Fruit fly (Drosophila melanogaster) whole organism, prepupa: Measurements from ENCODE around the gene Tmhs.

Experiments used
- CG10631 ChIP-seq: fragments of 200-800 bp; sonication (Bioruptor generic); optimal IDR thresholded peaks from 2 replicates; lab custom pipeline; 2016; ENCODE audit warnings: missing biosample characterization, missing genetic modification characterization
- CG10669 ChIP-seq: fragments of 200-800 bp; sonication (Bioruptor generic); optimal IDR thresholded peaks from 3 replicates; lab custom pipeline; 2018; ENCODE audit warnings: missing biosample characterization, mild to moderate bottlenecking, missing genetic modification characterization, moderate library complexity
- CG11294 ChIP-seq: fragments of 200-800 bp; sonication (Bioruptor generic); IDR thresholded peaks from 2 replicates; pipeline ENCODE4 v1.3.6; 2022; ENCODE audit warnings: missing biosample characterization, missing genetic modification characterization
- CG11762 ChIP-seq: fragments of 200-800 bp; sonication (Bioruptor generic); optimal IDR thresholded peaks from 3 replicates; lab custom pipeline; 2016; ENCODE audit warnings: missing biosample characterization, missing genetic modification characterization; ENCODE audit not compliant: insufficient read depth
- CG11902 ChIP-seq: fragments of 200-800 bp; sonication (Bioruptor generic); optimal IDR thresholded peaks from 3 replicates; lab custom pipeline; 2016; ENCODE audit warnings: missing biosample characterization, missing genetic modification characterization
- CG1621 ChIP-seq: fragments of 200-800 bp; sonication (Bioruptor generic); optimal IDR thresholded peaks from 3 replicates; lab custom pipeline; 2018; ENCODE audit warnings: missing biosample characterization, mild to moderate bottlenecking, missing genetic modification characterization
- CG16779 ChIP-seq: fragments of 200-800 bp; sonication (Bioruptor generic); optimal IDR thresholded peaks from 3 replicates; lab custom pipeline; 2017; ENCODE audit warnings: missing biosample characterization, mild to moderate bottlenecking, missing genetic modification characterization
- CG32006 ChIP-seq: fragments of 200-800 bp; sonication (Bioruptor generic); optimal IDR thresholded peaks from 3 replicates; lab custom pipeline; 2017; ENCODE audit warnings: missing biosample characterization, mild to moderate bottlenecking, missing genetic modification characterization
- CG34406 ChIP-seq: fragments of 200-800 bp; sonication (Bioruptor generic); optimal IDR thresholded peaks from 3 replicates; lab custom pipeline; 2016; ENCODE audit warnings: missing biosample characterization, missing genetic modification characterization
- CG3919 ChIP-seq: fragments of 200-800 bp; sonication (Bioruptor generic); optimal IDR thresholded peaks from 3 replicates; lab custom pipeline; 2016; ENCODE audit warnings: missing biosample characterization, missing genetic modification characterization
- CG4318 ChIP-seq: fragments of 200-800 bp; sonication (Bioruptor generic); optimal IDR thresholded peaks from 3 replicates; lab custom pipeline; 2017; ENCODE audit warnings: missing biosample characterization, mild to moderate bottlenecking, missing genetic modification characterization
- CG6163 ChIP-seq: fragments of 200-800 bp; sonication (Bioruptor generic); IDR thresholded peaks from 3 replicates; pipeline ENCODE4 v1.3.6; 2022; ENCODE audit warnings: missing biosample characterization, missing genetic modification characterization
- CG6276 ChIP-seq: fragments of 200-800 bp; sonication (Bioruptor generic); optimal IDR thresholded peaks from 2 replicates; lab custom pipeline; 2017; ENCODE audit warnings: missing biosample characterization, mild to moderate bottlenecking, missing genetic modification characterization
- CG6792 ChIP-seq: fragments of 200-800 bp; sonication (Bioruptor generic); optimal IDR thresholded peaks from 3 replicates; lab custom pipeline; 2016; ENCODE audit warnings: missing biosample characterization, missing genetic modification characterization
- CG6808 ChIP-seq: fragments of 200-800 bp; sonication (Bioruptor generic); optimal IDR thresholded peaks from 3 replicates; lab custom pipeline; 2017; ENCODE audit warnings: missing biosample characterization, missing genetic modification characterization, mild to moderate bottlenecking, moderate library complexity, missing genetic modification reagents
- CG6854 ChIP-seq: fragments of 200-800 bp; sonication (Bioruptor generic); optimal IDR thresholded peaks from 2 replicates; lab custom pipeline; 2017; ENCODE audit warnings: missing biosample characterization, mild to moderate bottlenecking, missing genetic modification characterization
- CG7368 ChIP-seq: fragments of 200-800 bp; sonication (Bioruptor generic); optimal IDR thresholded peaks from 3 replicates; lab custom pipeline; 2016; ENCODE audit warnings: missing biosample characterization, missing genetic modification characterization
- CG8319 ChIP-seq: fragments of 200-800 bp; sonication (Bioruptor generic); optimal IDR thresholded peaks from 3 replicates; lab custom pipeline; 2016; ENCODE audit warnings: missing biosample characterization, missing genetic modification characterization
- CG8632 ChIP-seq: fragments of 200-800 bp; sonication (Bioruptor generic); optimal IDR thresholded peaks from 3 replicates; lab custom pipeline; 2016; ENCODE audit warnings: missing biosample characterization, missing genetic modification characterization
- Eip75B ChIP-seq: fragments of 200-800 bp; sonication (Bioruptor generic); optimal IDR thresholded peaks from 3 replicates; lab custom pipeline; 2016; ENCODE audit warnings: missing biosample characterization, missing genetic modification characterization
- Eip93F ChIP-seq: fragments of 200-800 bp; sonication (Bioruptor generic); optimal IDR thresholded peaks from 2 replicates; lab custom pipeline; 2016; ENCODE audit warnings: missing biosample characterization, mild to moderate bottlenecking, missing genetic modification characterization
- Ets21C ChIP-seq: fragments of 200-800 bp; sonication (Bioruptor generic); optimal IDR thresholded peaks from 3 replicates; lab custom pipeline; 2016; ENCODE audit warnings: missing biosample characterization, missing genetic modification characterization
- Ets96B ChIP-seq: fragments of 200-800 bp; optimal IDR thresholded peaks from 2 replicates; lab custom pipeline; 2019; ENCODE audit warnings: missing biosample characterization, mild to moderate bottlenecking, missing genetic modification characterization, moderate library complexity
- Gug ChIP-seq: fragments of 200-800 bp; sonication (Bioruptor generic); IDR thresholded peaks from 2 replicates; pipeline ENCODE4 v1.3.6; 2022; ENCODE audit warnings: missing biosample characterization, missing genetic modification characterization
- Hr38 ChIP-seq: sonication (Bioruptor generic); optimal IDR thresholded peaks from 2 replicates; lab custom pipeline; 2016; ENCODE audit warnings: missing biosample characterization, missing genetic modification characterization
- Hr39 ChIP-seq: fragments of 200-800 bp; sonication (Bioruptor generic); optimal IDR thresholded peaks from 2 replicates; lab custom pipeline; 2016; ENCODE audit warnings: missing biosample characterization, missing genetic modification characterization
- Hr4 ChIP-seq: fragments of 200-800 bp; sonication (Bioruptor generic); optimal IDR thresholded peaks from 3 replicates; lab custom pipeline; 2016; ENCODE audit warnings: missing biosample characterization, missing genetic modification characterization
- Lpt ChIP-seq: fragments of 200-800 bp; sonication (Bioruptor generic); optimal IDR thresholded peaks from 3 replicates; lab custom pipeline; 2016; ENCODE audit warnings: missing biosample characterization, missing genetic modification characterization
- Met ChIP-seq: fragments of 200-800 bp; sonication (Bioruptor generic); optimal IDR thresholded peaks from 3 replicates; lab custom pipeline; 2016; ENCODE audit warnings: missing biosample characterization, missing genetic modification characterization
- Smox ChIP-seq: fragments of 200-800 bp; sonication (Bioruptor generic); optimal IDR thresholded peaks from 3 replicates; lab custom pipeline; 2016; ENCODE audit warnings: missing biosample characterization, missing genetic modification characterization
- Sox102F ChIP-seq: fragments of 200-800 bp; sonication (Bioruptor generic); optimal IDR thresholded peaks from 2 replicates; lab custom pipeline; 2016; ENCODE audit warnings: missing biosample characterization, mild to moderate bottlenecking, missing genetic modification characterization
- Sox14 ChIP-seq: fragments of 200-800 bp; sonication (Bioruptor generic); optimal IDR thresholded peaks from 3 replicates; lab custom pipeline; 2016; ENCODE audit warnings: missing biosample characterization, missing genetic modification characterization
- Sox15 ChIP-seq: fragments of 200-800 bp; sonication (Bioruptor generic); optimal IDR thresholded peaks from 3 replicates; lab custom pipeline; 2016; ENCODE audit warnings: missing biosample characterization, missing genetic modification characterization
- achi ChIP-seq: fragments of 200-800 bp; sonication (Bioruptor generic); optimal IDR thresholded peaks from 3 replicates; lab custom pipeline; 2016; ENCODE audit warnings: missing biosample characterization, missing genetic modification characterization
- dsx ChIP-seq: fragments of 200-800 bp; optimal IDR thresholded peaks from 3 replicates; lab custom pipeline; 2019; ENCODE audit warnings: missing biosample characterization, mild to moderate bottlenecking, missing genetic modification characterization, moderate library complexity; ENCODE audit not compliant: poor library complexity, severe bottlenecking
- eg ChIP-seq: fragments of 200-800 bp; sonication (Bioruptor generic); IDR thresholded peaks from 3 replicates; pipeline ENCODE4 v1.3.6; 2022; ENCODE audit warnings: missing biosample characterization, missing genetic modification characterization
- esn ChIP-seq: fragments of 200-800 bp; sonication (Bioruptor generic); optimal IDR thresholded peaks from 2 replicates; lab custom pipeline; 2016; ENCODE audit warnings: missing biosample characterization, mild to moderate bottlenecking, missing genetic modification characterization, moderate library complexity
- fd59A ChIP-seq: fragments of 200-800 bp; sonication (Bioruptor generic); optimal IDR thresholded peaks from 2 replicates; lab custom pipeline; 2017; ENCODE audit warnings: missing biosample characterization, mild to moderate bottlenecking, missing genetic modification characterization, missing genetic modification reagents
- fd85E ChIP-seq: fragments of 200-800 bp; sonication (Bioruptor generic); optimal IDR thresholded peaks from 3 replicates; lab custom pipeline; 2016; ENCODE audit warnings: missing biosample characterization, missing genetic modification characterization
- fkh ChIP-seq: fragments of 200-800 bp; sonication (Bioruptor generic); optimal IDR thresholded peaks from 3 replicates; lab custom pipeline; 2017; ENCODE audit warnings: missing biosample characterization, mild to moderate bottlenecking, missing genetic modification characterization, moderate library complexity
- lz ChIP-seq: fragments of 200-800 bp; sonication (Bioruptor generic); optimal IDR thresholded peaks from 3 replicates; lab custom pipeline; 2016; ENCODE audit warnings: missing biosample characterization, missing genetic modification characterization
- pdm3 ChIP-seq: fragments of 200-800 bp; sonication (Bioruptor generic); optimal IDR thresholded peaks from 3 replicates; lab custom pipeline; 2016; ENCODE audit warnings: missing biosample characterization, missing genetic modification characterization
- salr ChIP-seq, 2 experiments: fragments of 200-800 bp; sonication (Bioruptor generic); optimal IDR thresholded peaks; 3 replicates each; lab custom pipeline; 2016 to 2018; ENCODE audit warnings: missing biosample characterization in 2 of 2, missing genetic modification characterization in 2 of 2, mild to moderate bottlenecking in 1 of 2
- ss ChIP-seq, 2 experiments: fragments of 200-800 bp; sonication (Bioruptor generic); optimal IDR thresholded peaks; 2 replicates in 1 of 2; 3 replicates in 1 of 2; lab custom pipeline; 2017 to 2018; ENCODE audit warnings: mild to moderate bottlenecking in 2 of 2, missing biosample characterization in 2 of 2, missing genetic modification characterization in 2 of 2, moderate library complexity in 1 of 2
- svp ChIP-seq: fragments of 200-800 bp; sonication (Bioruptor generic); peaks from one replicate; lab custom pipeline; 2016; ENCODE audit warnings: missing biosample characterization, missing genetic modification characterization
- vri ChIP-seq: fragments of 200-800 bp; sonication (Bioruptor generic); optimal IDR thresholded peaks from 3 replicates; lab custom pipeline; 2016; ENCODE audit warnings: missing biosample characterization, mild to moderate bottlenecking, missing genetic modification characterization

The Tmhs gene

dm6 chr3L:1861400-1861793 is 24.1 kb upstream of the Tmhs start (continued):
- no peak for TF ChIP-seq Sox15 (GFP tag; lab: Kevin White, UChicago)
- TF ChIP-seq CG6276 (GFP tag; lab: Kevin White, UChicago): peak; percentile 58
- no peak for TF ChIP-seq Ets21C (GFP tag; lab: Kevin White, UChicago)
- TF ChIP-seq achi (GFP tag; lab: Kevin White, UChicago): no peak
- no peak for TF ChIP-seq CG1621
- no peak for TF ChIP-seq Eip75B (GFP tag; lab: Kevin White, UChicago)
- TF ChIP-seq CG6854: peak; percentile 18
- TF ChIP-seq lz: no peak
- TF ChIP-seq CG11294 (GFP tag; lab: Robert Waterston, UW): no peak
- no peak for TF ChIP-seq Gug (GFP tag; lab: Robert Waterston, UW)
- peak; percentile 48 for TF ChIP-seq CG6808 (GFP tag; lab: Kevin White, UChicago)
- TF ChIP-seq vri (GFP tag; lab: Kevin White, UChicago): peak; percentile 45
- no peak for TF ChIP-seq eg (GFP tag; lab: Robert Waterston, UW)
- no peak for TF ChIP-seq Met
- peak; percentile 69 to 77 for TF ChIP-seq ss (GFP tag; optimal IDR thresholded peaks at IDR 0.05; lab: Kevin White, UChicago)
- TF ChIP-seq Smox (GFP tag; lab: Kevin White, UChicago): no peak
- TF ChIP-seq CG10631: no peak
- TF ChIP-seq CG34406: no peak
- TF ChIP-seq CG11902 (GFP tag; lab: Kevin White, UChicago): no peak
- TF ChIP-seq Hr39 (GFP tag; lab: Kevin White, UChicago): no peak
- TF ChIP-seq pdm3: no peak
- no peak for TF ChIP-seq Lpt
- TF ChIP-seq CG8632 (GFP tag; lab: Kevin White, UChicago): no peak
- TF ChIP-seq dsx (GFP tag; lab: Kevin White, UChicago): peak; percentile 31

dm6 chr3L:1861794-1862447 is 23.5 kb upstream of the Tmhs start, which contains the start of gene Rap1:
Gene Rap1, minus strand, starts transcription at chr3L:1862239.
- TF ChIP-seq CG10669 (peak; percentile 6), Met (peak; percentile 40), CG11762 (GFP tag; lab: Kevin White, UChicago) (no peak), fd59A (GFP tag; lab: Kevin White, UChicago) (no peak), CG16779 (tag; lab: Kevin White, UChicago) (no peak), pdm3 (peak; percentile 42), eg (GFP tag; lab: Robert Waterston, UW) (peak; percentile 56), CG6854 (no peak), CG11902 (GFP tag; lab: Kevin White, UChicago) (peak; percentile 17), achi (GFP tag; lab: Kevin White, UChicago) (peak; percentile 31), CG6808 (GFP tag; lab: Kevin White, UChicago) (peak; percentile 57), Smox (GFP tag; lab: Kevin White, UChicago) (no peak), Sox102F (GFP tag; lab: Kevin White, UChicago) (no peak), fd85E (GFP tag; lab: Kevin White, UChicago) (no peak), salr (GFP tag; optimal IDR thresholded peaks at IDR 0.05; lab: Kevin White, UChicago) (peak in 1 of 2 experiments; percentile 38), vri (GFP tag; lab: Kevin White, UChicago) (no peak), Ets96B (tag; lab: Kevin White, UChicago) (peak; percentile 15), dsx (GFP tag; lab: Kevin White, UChicago) (no peak), CG34406 (no peak), CG6163 (GFP tag; lab: Robert Waterston, UW) (peak; percentile 58; the same call in 1 of the 3 replicates), CG4318 (GFP tag; lab: Kevin White, UChicago) (no peak), Gug (GFP tag; lab: Robert Waterston, UW) (0 out of 2 replicates have a peak, but pooled peaks have one; percentile 9), Lpt (no peak), esn (peak; percentile 56), Eip75B (GFP tag; lab: Kevin White, UChicago) (peak; percentile 53), CG6792 (GFP tag; lab: Kevin White, UChicago) (no peak), CG3919 (GFP tag; lab: Kevin White, UChicago) (peak; percentile 48), Eip93F (GFP tag; lab: Kevin White, UChicago) (peak; percentile 34), lz (peak; percentile 49), ss (GFP tag; optimal IDR thresholded peaks at IDR 0.05; lab: Kevin White, UChicago) (peak in 1 of 2 experiments; percentile 7), Sox14 (peak; percentile 21), Hr4 (GFP tag; lab: Kevin White, UChicago) (peak; percentile 17), CG8319 (GFP tag; lab: Kevin White, UChicago) (peak; percentile 42), Hr38 (GFP tag; lab: Kevin White, UChicago) (no peak), CG10631 (peak; percentile 32), svp (GFP tag; lab: Kevin White, UChicago) (peak; percentile 21), fkh (GFP tag; lab: Kevin White, UChicago) (no peak), Hr39 (GFP tag; lab: Kevin White, UChicago) (peak; percentile 49), CG7368 (GFP tag; lab: Kevin White, UChicago) (no peak), CG32006 (peak; percentile 48)
